Fruit fly (Drosophila melanogaster) whole organism, embryonic: ENCODE data around the gene CG42854.

Source experiments
- BEAF-32 ChIP-seq: fragments of 200-800 bp; sonication (Bioruptor generic); optimal IDR thresholded peaks from 3 replicates; lab custom pipeline; 2017; ENCODE audit warnings: missing biosample characterization, missing genetic modification characterization, mild to moderate bottlenecking, moderate library complexity, missing genetic modification reagents
- Bgb ChIP-seq: fragments of 200-800 bp; sonication (Bioruptor generic); IDR thresholded peaks from 2 replicates; pipeline ENCODE4 v1.3.6; 2022; ENCODE audit warnings: missing biosample characterization, missing genetic modification characterization; ENCODE audit not compliant: partially characterized antibody
- CG10321 ChIP-seq: fragments of 200-800 bp; sonication (Bioruptor generic); IDR thresholded peaks from 2 replicates; pipeline ENCODE4 v1.3.6; 2022; ENCODE audit warnings: missing biosample characterization, missing genetic modification characterization
- CG11093 ChIP-seq: fragments of 200-800 bp; sonication (Bioruptor generic); IDR thresholded peaks from 3 replicates; pipeline ENCODE4 v1.3.6; 2022; ENCODE audit warnings: missing biosample characterization, missing genetic modification characterization
- CG11456 ChIP-seq: fragments of 200-800 bp; sonication (Bioruptor generic); IDR thresholded peaks from 3 replicates; pipeline ENCODE4 v1.3.6; 2022; ENCODE audit warnings: missing biosample characterization, missing genetic modification characterization
- CG12769 ChIP-seq: fragments of 200-800 bp; sonication (Bioruptor generic); optimal IDR thresholded peaks from 2 replicates; lab custom pipeline; 2019; ENCODE audit warnings: missing biosample characterization, mild to moderate bottlenecking, missing genetic modification characterization, moderate library complexity
- CG13287 ChIP-seq: fragments of 200-800 bp; sonication (Bioruptor generic); IDR thresholded peaks from 2 replicates; pipeline ENCODE4 v1.3.6; 2022; ENCODE audit warnings: missing biosample characterization, missing genetic modification characterization; ENCODE audit not compliant: partially characterized antibody
- CG14014 ChIP-seq: fragments of 200-800 bp; sonication (Bioruptor generic); IDR thresholded peaks from 2 replicates; pipeline ENCODE4 v1.3.6; 2022; ENCODE audit warnings: missing biosample characterization, missing genetic modification characterization
- CG1647 ChIP-seq: fragments of 200-800 bp; sonication (Bioruptor generic); optimal IDR thresholded peaks from 3 replicates; lab custom pipeline; 2016; ENCODE audit warnings: missing biosample characterization, missing genetic modification characterization
- CG16779 ChIP-seq: fragments of 200-800 bp; sonication (Bioruptor generic); IDR thresholded peaks from 2 replicates; pipeline ENCODE4 v1.3.6; 2022; ENCODE audit warnings: missing biosample characterization, missing genetic modification characterization
- CG18619 ChIP-seq: fragments of 200-800 bp; sonication (Bioruptor generic); optimal IDR thresholded peaks from 3 replicates; lab custom pipeline; 2017; ENCODE audit warnings: missing biosample characterization, mild to moderate bottlenecking, missing genetic modification characterization
- CG30020 ChIP-seq: fragments of 200-800 bp; optimal IDR thresholded peaks from 2 replicates; lab custom pipeline; 2019; ENCODE audit warnings: missing biosample characterization, mild to moderate bottlenecking, missing genetic modification characterization, moderate library complexity
- CG33213 ChIP-seq: fragments of 200-800 bp; sonication (Bioruptor generic); optimal IDR thresholded peaks from 3 replicates; lab custom pipeline; 2016; ENCODE audit warnings: missing biosample characterization, missing genetic modification characterization
- CG34224 ChIP-seq: fragments of 200-800 bp; sonication (Bioruptor generic); IDR thresholded peaks from 3 replicates; pipeline ENCODE4 v1.3.6; 2022; ENCODE audit warnings: missing biosample characterization, missing genetic modification characterization; ENCODE audit not compliant: partially characterized antibody
- CG4707 ChIP-seq: fragments of 200-800 bp; sonication (Bioruptor generic); optimal IDR thresholded peaks from 2 replicates; lab custom pipeline; 2018; ENCODE audit warnings: missing biosample characterization, mild to moderate bottlenecking, missing genetic modification characterization, moderate library complexity
- CG8359 ChIP-seq: fragments of 200-800 bp; sonication (Bioruptor generic); optimal IDR thresholded peaks from 2 replicates; lab custom pipeline; 2017; ENCODE audit warnings: missing biosample characterization, mild to moderate bottlenecking, missing genetic modification characterization, borderline replicate concordance
- CG9797 ChIP-seq: fragments of 200-800 bp; sonication (Bioruptor generic); optimal IDR thresholded peaks from 3 replicates; lab custom pipeline; 2018; ENCODE audit warnings: missing biosample characterization, mild to moderate bottlenecking, missing genetic modification characterization
- CrebB ChIP-seq: fragments of 200-800 bp; sonication (Bioruptor generic); optimal IDR thresholded peaks from 3 replicates; lab custom pipeline; 2018; ENCODE audit warnings: missing biosample characterization, mild to moderate bottlenecking, missing genetic modification characterization
- Dek ChIP-seq: fragments of 200-800 bp; sonication (Bioruptor generic); optimal IDR thresholded peaks from 3 replicates; lab custom pipeline; 2019; ENCODE audit warnings: missing biosample characterization, mild to moderate bottlenecking, missing genetic modification characterization, moderate library complexity
- Doc3 ChIP-seq: fragments of 200-800 bp; sonication (Bioruptor generic); IDR thresholded peaks from 3 replicates; pipeline ENCODE4 v1.3.6; 2022; ENCODE audit warnings: missing biosample characterization, missing genetic modification characterization; ENCODE audit not compliant: partially characterized antibody
- Dp ChIP-seq: fragments of 200-800 bp; sonication (Bioruptor generic); optimal IDR thresholded peaks from 2 replicates; lab custom pipeline; 2018; ENCODE audit warnings: missing biosample characterization, mild to moderate bottlenecking, missing genetic modification characterization, moderate library complexity
- E2f2 ChIP-seq: fragments of 200-800 bp; sonication (Bioruptor generic); IDR thresholded peaks from 2 replicates; pipeline ENCODE4 v1.3.6; 2022; ENCODE audit warnings: missing biosample characterization, missing genetic modification characterization
- Fer1 ChIP-seq: fragments of 200-800 bp; sonication (Bioruptor generic); optimal IDR thresholded peaks from 2 replicates; lab custom pipeline; 2017; ENCODE audit warnings: missing biosample characterization, mild to moderate bottlenecking, missing genetic modification characterization
- Lhr ChIP-seq: fragments of 200-800 bp; sonication (Bioruptor generic); optimal IDR thresholded peaks from 3 replicates; lab custom pipeline; 2017; ENCODE audit warnings: mild to moderate bottlenecking, missing biosample characterization, missing genetic modification reagents, missing genetic modification characterization
- Nf-YA ChIP-seq: fragments of 200-800 bp; sonication (Bioruptor generic); IDR thresholded peaks from 2 replicates; pipeline ENCODE4 v1.3.6; 2022; ENCODE audit warnings: missing biosample characterization, missing genetic modification characterization
- Optix ChIP-seq: fragments of 200-800 bp; sonication (Bioruptor generic); IDR thresholded peaks from 3 replicates; pipeline ENCODE4 v1.3.6; 2022; ENCODE audit warnings: missing biosample characterization, missing genetic modification characterization
- Pdp1 ChIP-seq, 2 experiments: fragments of 200-800 bp; sonication (Bioruptor generic); optimal IDR thresholded peaks; 3 replicates each; lab custom pipeline; 2016; ENCODE audit warnings: missing biosample characterization in 2 of 2, missing genetic modification characterization in 2 of 2, mild to moderate bottlenecking in 1 of 2, moderate library complexity in 1 of 2
- TFAM ChIP-seq: fragments of 200-800 bp; sonication (Bioruptor generic); optimal IDR thresholded peaks from 2 replicates; lab custom pipeline; 2017; ENCODE audit warnings: missing biosample characterization, missing genetic modification characterization, inconsistent platforms
- Vsx1 ChIP-seq: fragments of 200-800 bp; sonication (Bioruptor generic); optimal IDR thresholded peaks from 2 replicates; lab custom pipeline; 2017; ENCODE audit warnings: missing biosample characterization, mild to moderate bottlenecking, missing genetic modification characterization, missing genetic modification reagents
- Xbp1 ChIP-seq: fragments of 200-800 bp; sonication (Bioruptor generic); optimal IDR thresholded peaks from 3 replicates; lab custom pipeline; 2016; ENCODE audit warnings: missing biosample characterization, mild to moderate bottlenecking, missing genetic modification characterization
- ash1 ChIP-seq: fragments of 200-800 bp; sonication (Bioruptor generic); optimal IDR thresholded peaks from 2 replicates; lab custom pipeline; 2018; ENCODE audit warnings: missing biosample characterization, mild to moderate bottlenecking, missing genetic modification characterization
- ato ChIP-seq: fragments of 200-800 bp; sonication (Bioruptor generic); IDR thresholded peaks from 2 replicates; pipeline ENCODE4 v1.3.6; 2022; ENCODE audit warnings: missing biosample characterization, missing genetic modification characterization; ENCODE audit not compliant: partially characterized antibody
- cg ChIP-seq: fragments of 200-800 bp; sonication (Bioruptor generic); optimal IDR thresholded peaks from 3 replicates; lab custom pipeline; 2019; ENCODE audit warnings: missing biosample characterization, mild to moderate bottlenecking, missing genetic modification characterization, moderate library complexity
- chn ChIP-seq: fragments of 200-800 bp; sonication (Bioruptor generic); optimal IDR thresholded peaks from 2 replicates; lab custom pipeline; 2016; ENCODE audit warnings: missing biosample characterization, missing genetic modification characterization
- disco-r ChIP-seq: fragments of 200-800 bp; sonication (Bioruptor generic); optimal IDR thresholded peaks from 2 replicates; lab custom pipeline; 2016; ENCODE audit warnings: missing biosample characterization, missing genetic modification characterization
- dpn ChIP-seq, 2 experiments: fragments of 200-800 bp; sonication (Bioruptor generic); optimal IDR thresholded peaks; 3 replicates each; lab custom pipeline; 2016; ENCODE audit warnings: missing biosample characterization in 2 of 2, missing genetic modification characterization in 2 of 2
- fd96Cb ChIP-seq: fragments of 200-800 bp; sonication (Bioruptor generic); optimal IDR thresholded peaks from 2 replicates; lab custom pipeline; 2018; ENCODE audit warnings: missing biosample characterization, mild to moderate bottlenecking, missing genetic modification characterization, moderate library complexity
- gcm2 ChIP-seq: fragments of 200-800 bp; sonication (Bioruptor generic); optimal IDR thresholded peaks from 2 replicates; lab custom pipeline; 2016; ENCODE audit warnings: missing biosample characterization, missing genetic modification characterization
- gem ChIP-seq: fragments of 200-800 bp; sonication (Bioruptor generic); optimal IDR thresholded peaks from 2 replicates; lab custom pipeline; 2019; ENCODE audit warnings: missing biosample characterization, mild to moderate bottlenecking, missing genetic modification characterization, moderate library complexity
- jumu ChIP-seq: fragments of 200-800 bp; sonication (Bioruptor generic); optimal IDR thresholded peaks from 3 replicates; lab custom pipeline; 2016; ENCODE audit warnings: missing biosample characterization, missing genetic modification characterization
- nerfin-1 ChIP-seq: fragments of 200-800 bp; sonication (Bioruptor generic); optimal IDR thresholded peaks from 3 replicates; lab custom pipeline; 2019; ENCODE audit warnings: missing biosample characterization, mild to moderate bottlenecking, missing genetic modification characterization, moderate library complexity
- otp ChIP-seq: fragments of 200-800 bp; sonication (Bioruptor generic); IDR thresholded peaks from 3 replicates; pipeline ENCODE4, ENCODE4 v1.3.6; 2022; ENCODE audit warnings: missing biosample characterization, missing genetic modification characterization
- phol ChIP-seq: fragments of 200-800 bp; sonication (Bioruptor generic); optimal IDR thresholded peaks from 3 replicates; lab custom pipeline; 2018; ENCODE audit warnings: missing biosample characterization, mild to moderate bottlenecking, missing genetic modification characterization, moderate library complexity
- pum ChIP-seq: fragments of 200-800 bp; sonication (Bioruptor generic); optimal IDR thresholded peaks from 2 replicates; lab custom pipeline; 2016; ENCODE audit warnings: missing biosample characterization, missing genetic modification characterization
- repo ChIP-seq: fragments of 200-800 bp; sonication (Bioruptor generic); optimal IDR thresholded peaks from 2 replicates; lab custom pipeline; 2016; ENCODE audit warnings: missing biosample characterization, missing genetic modification characterization
- salm ChIP-seq: fragments of 200-800 bp; sonication (Bioruptor generic); optimal IDR thresholded peaks from 2 replicates; lab custom pipeline; 2018; ENCODE audit warnings: missing biosample characterization, mild to moderate bottlenecking, missing genetic modification characterization
- sens ChIP-seq: fragments of 200-800 bp; sonication (Bioruptor generic); peaks from one replicate; lab custom pipeline; 2016; ENCODE audit warnings: missing biosample characterization, missing genetic modification characterization
- slbo ChIP-seq: fragments of 200-800 bp; sonication (Bioruptor generic); IDR thresholded peaks from 2 replicates; pipeline ENCODE4 v1.3.6; 2022; ENCODE audit warnings: missing biosample characterization, missing genetic modification characterization
- so ChIP-seq: fragments of 200-800 bp; sonication (Bioruptor generic); IDR thresholded peaks from 3 replicates; pipeline ENCODE4 v1.3.6; 2022; ENCODE audit warnings: missing biosample characterization, missing genetic modification characterization
- tin ChIP-seq: fragments of 200-800 bp; sonication (Bioruptor generic); optimal IDR thresholded peaks from 3 replicates; lab custom pipeline; 2016; ENCODE audit warnings: missing biosample characterization, missing genetic modification characterization
- unpg ChIP-seq: fragments of 200-800 bp; sonication (Bioruptor generic); optimal IDR thresholded peaks from 3 replicates; lab custom pipeline; 2018; ENCODE audit warnings: missing biosample characterization, mild to moderate bottlenecking, missing genetic modification characterization, moderate library complexity

Gene CG42854

DNA sequence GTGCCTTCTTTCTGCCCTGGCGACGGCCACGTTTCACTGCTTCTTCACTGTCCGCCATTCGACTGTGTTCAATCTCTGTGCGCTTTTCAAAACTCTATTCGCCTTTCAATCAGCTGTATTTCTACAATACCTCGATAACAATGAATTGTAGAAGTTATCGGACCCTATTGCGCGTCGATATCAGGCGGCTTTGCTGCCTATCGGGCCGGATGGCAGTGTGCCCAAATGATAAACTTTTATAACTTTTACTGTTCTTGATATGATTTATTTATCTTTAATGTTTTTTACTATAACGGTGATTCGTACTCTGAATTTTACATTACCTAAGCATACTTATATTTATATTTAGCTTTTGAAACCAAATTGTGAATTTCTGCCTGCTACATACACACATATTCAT lies 2.0 kb downstream of the CG42854 start, which contains the start of gene CG8915 (continued):
- TF ChIP-seq dpn (GFP tag; optimal IDR thresholded peaks at IDR 0.05; lab: Kevin White, UChicago): no peak
- no peak for TF ChIP-seq Nf-YA (GFP tag; lab: Robert Waterston, UW)
- no peak for TF ChIP-seq Vsx1
- peak; percentile 14 for TF ChIP-seq CG30020 (tag; lab: Kevin White, UChicago)
- peak; percentile 44 for TF ChIP-seq Dp (GFP tag; lab: Kevin White, UChicago)
- no peak for TF ChIP-seq CG1647 (GFP tag; lab: Kevin White, UChicago)
- no peak for TF ChIP-seq TFAM (GFP tag; lab: Kevin White, UChicago)
- peak; percentile 48 for TF ChIP-seq CG9797 (GFP tag; lab: Kevin White, UChicago)
- TF ChIP-seq Fer1: no peak
- TF ChIP-seq CG4707 (GFP tag; lab: Kevin White, UChicago): no peak
- no peak for TF ChIP-seq repo (GFP tag; lab: Kevin White, UChicago)
- no peak for TF ChIP-seq nerfin-1
- TF ChIP-seq CG34224 (GFP tag; lab: Robert Waterston, UW): peak; percentile 77
- TF ChIP-seq phol (tag; lab: Kevin White, UChicago): peak; percentile 18
- no peak for TF ChIP-seq Optix (GFP tag; lab: Robert Waterston, UW)
- TF ChIP-seq ash1 (GFP tag; lab: Kevin White, UChicago): no peak
- no peak for TF ChIP-seq Lhr (GFP tag; lab: Kevin White, UChicago)
- TF ChIP-seq CrebB (tag; lab: Kevin White, UChicago): no peak
- TF ChIP-seq Bgb (GFP tag; lab: Robert Waterston, UW): peak; percentile 62
- no peak for TF ChIP-seq CG11456 (GFP tag; lab: Robert Waterston, UW)
- peak; percentile 46 for TF ChIP-seq BEAF-32 (GFP tag; lab: Kevin White, UChicago)
- peak; percentile 45; the same call in 1 of the 3 replicates for TF ChIP-seq Doc3
- no peak for TF ChIP-seq cg
- no peak for TF ChIP-seq jumu (GFP tag; lab: Kevin White, UChicago)
- no peak for TF ChIP-seq CG33213 (GFP tag; lab: Kevin White, UChicago)
- TF ChIP-seq CG8359: no peak
- no peak for TF ChIP-seq CG16779
- TF ChIP-seq so (GFP tag; lab: Robert Waterston, UW): no peak
- TF ChIP-seq otp (GFP tag; lab: Robert Waterston, UW): no peak
- peak; percentile 31 for TF ChIP-seq gem (tag; lab: Kevin White, UChicago)
- no peak for TF ChIP-seq disco-r
- TF ChIP-seq tin (GFP tag; lab: Kevin White, UChicago): no peak
- no peak for TF ChIP-seq unpg (GFP tag; lab: Kevin White, UChicago)
- no peak for TF ChIP-seq salm
- no peak for TF ChIP-seq pum (GFP tag; lab: Kevin White, UChicago)
- no peak for TF ChIP-seq CG10321 (GFP tag; lab: Robert Waterston, UW)
- no peak for TF ChIP-seq fd96Cb (tag; lab: Kevin White, UChicago)
- peak; percentile 34; the same call in 1 of the 2 replicates for TF ChIP-seq E2f2 (GFP tag; lab: Robert Waterston, UW)
- no peak for TF ChIP-seq gcm2 (GFP tag; lab: Kevin White, UChicago)
- TF ChIP-seq ato (GFP tag; lab: Robert Waterston, UW): peak; percentile 61; the same call in 1 of the 2 replicates
- TF ChIP-seq Pdp1 (GFP tag; optimal IDR thresholded peaks at IDR 0.05; lab: Kevin White, UChicago): no peak
- no peak for TF ChIP-seq chn
- TF ChIP-seq sens (GFP tag; lab: Kevin White, UChicago): peak; percentile 71
- peak; percentile 75 for TF ChIP-seq CG13287 (GFP tag; lab: Robert Waterston, UW)
- no peak for TF ChIP-seq CG18619 (GFP tag; lab: Kevin White, UChicago)
- no peak for TF ChIP-seq Xbp1
- TF ChIP-seq CG12769: no peak
- no peak for TF ChIP-seq CG11093 (GFP tag; lab: Robert Waterston, UW)
- no peak for TF ChIP-seq slbo (GFP tag; lab: Robert Waterston, UW)
- TF ChIP-seq Dek (tag; lab: Kevin White, UChicago): no peak
- TF ChIP-seq CG14014 (GFP tag; lab: Robert Waterston, UW): no peak
